Fruit fly (Drosophila melanogaster) whole organism, pupa: ENCODE data around the gene CG5500.
A peak's percentile ranks its signal among the peaks of the same experiment; 100 is the strongest.

Experiments used
- CG10348 ChIP-seq: fragments of 200-800 bp; sonication (Bioruptor generic); IDR thresholded peaks from 2 replicates; pipeline ENCODE4 v1.3.6; 2022; ENCODE audit warnings: missing biosample characterization, missing genetic modification characterization
- CG12605 ChIP-seq: fragments of 200-800 bp; sonication (Bioruptor generic); IDR thresholded peaks from 2 replicates; pipeline ENCODE4 v1.3.6; 2022; ENCODE audit warnings: missing biosample characterization, missing genetic modification characterization
- CG13204 ChIP-seq: fragments of 200-800 bp; sonication (Bioruptor generic); optimal IDR thresholded peaks from 2 replicates; lab custom pipeline; 2018; ENCODE audit warnings: missing biosample characterization, mild to moderate bottlenecking, missing genetic modification characterization, moderate library complexity
- CG14655 ChIP-seq: fragments of 200-800 bp; sonication (Bioruptor generic); optimal IDR thresholded peaks from 3 replicates; lab custom pipeline; 2017; ENCODE audit warnings: mild to moderate bottlenecking, missing biosample characterization, missing genetic modification reagents, missing genetic modification characterization
- CG15710 ChIP-seq: fragments of 200-800 bp; sonication (Bioruptor generic); optimal IDR thresholded peaks from 2 replicates; lab custom pipeline; 2018; ENCODE audit warnings: missing biosample characterization, mild to moderate bottlenecking, missing genetic modification characterization, moderate library complexity
- CG17806 ChIP-seq: fragments of 200-800 bp; sonication (Bioruptor generic); optimal IDR thresholded peaks from 2 replicates; lab custom pipeline; 2018; ENCODE audit warnings: missing biosample characterization, mild to moderate bottlenecking, missing genetic modification characterization, moderate library complexity
- CG32121 ChIP-seq: fragments of 200-800 bp; sonication (Bioruptor generic); IDR thresholded peaks from 2 replicates; pipeline ENCODE4 v1.3.6; 2022; ENCODE audit warnings: missing biosample characterization, missing genetic modification characterization
- CG34367 ChIP-seq: fragments of 200-800 bp; sonication (Bioruptor generic); optimal IDR thresholded peaks from 2 replicates; lab custom pipeline; 2018; ENCODE audit warnings: missing biosample characterization, mild to moderate bottlenecking, missing genetic modification characterization
- CG4496 ChIP-seq: fragments of 200-800 bp; sonication (Bioruptor generic); IDR thresholded peaks from 3 replicates; pipeline ENCODE4 v1.3.6; 2022; ENCODE audit warnings: missing biosample characterization, missing genetic modification characterization
- CG8159 ChIP-seq: fragments of 200-800 bp; sonication (Bioruptor generic); optimal IDR thresholded peaks from 3 replicates; lab custom pipeline; 2018; ENCODE audit warnings: missing biosample characterization, mild to moderate bottlenecking, missing genetic modification characterization, moderate library complexity
- CG8301 ChIP-seq: fragments of 200-800 bp; sonication (Bioruptor generic); optimal IDR thresholded peaks from 2 replicates; lab custom pipeline; 2018; ENCODE audit warnings: missing biosample characterization, mild to moderate bottlenecking, missing genetic modification characterization
- CG9948 ChIP-seq: fragments of 200-800 bp; sonication (Bioruptor generic); optimal IDR thresholded peaks from 2 replicates; lab custom pipeline; 2018; ENCODE audit warnings: missing biosample characterization, mild to moderate bottlenecking, missing genetic modification characterization, moderate library complexity
- D1 ChIP-seq: fragments of 200-800 bp; sonication (Bioruptor generic); optimal IDR thresholded peaks from 2 replicates; lab custom pipeline; 2018; ENCODE audit warnings: missing biosample characterization, mild to moderate bottlenecking, missing genetic modification characterization, moderate library complexity
- EcR ChIP-seq: fragments of 200-800 bp; sonication (Bioruptor generic); optimal IDR thresholded peaks from 3 replicates; lab custom pipeline; 2019; ENCODE audit warnings: missing biosample characterization, missing genetic modification characterization, mild to moderate bottlenecking, moderate library complexity, missing genetic modification reagents
- Ets98B ChIP-seq: fragments of 200-800 bp; sonication (Bioruptor generic); IDR thresholded peaks from 2 replicates; pipeline ENCODE4 v1.3.6; 2022; ENCODE audit warnings: missing biosample characterization, missing genetic modification characterization
- Pif1A ChIP-seq: fragments of 200-800 bp; sonication (Bioruptor generic); optimal IDR thresholded peaks from 3 replicates; lab custom pipeline; 2016; ENCODE audit warnings: missing biosample characterization, missing genetic modification characterization
- Pif1B ChIP-seq: fragments of 200-800 bp; sonication (Bioruptor generic); optimal IDR thresholded peaks from 3 replicates; lab custom pipeline; 2016; ENCODE audit warnings: missing biosample characterization, missing genetic modification characterization
- Snoo ChIP-seq: fragments of 200-800 bp; sonication (Bioruptor generic); optimal IDR thresholded peaks from 3 replicates; lab custom pipeline; 2017; ENCODE audit warnings: missing biosample characterization, mild to moderate bottlenecking, missing genetic modification characterization, inconsistent platforms
- fd96Ca ChIP-seq: fragments of 200-800 bp; sonication (Bioruptor generic); IDR thresholded peaks from 3 replicates; pipeline ENCODE4 v1.3.6; 2022; ENCODE audit warnings: missing biosample characterization, missing genetic modification characterization
- gl ChIP-seq: fragments of 200-800 bp; sonication (Bioruptor generic); optimal IDR thresholded peaks from 2 replicates; lab custom pipeline; 2018; ENCODE audit warnings: missing biosample characterization, mild to moderate bottlenecking, missing genetic modification characterization
- rn ChIP-seq: fragments of 200-800 bp; sonication (Bioruptor generic); IDR thresholded peaks from 2 replicates; pipeline ENCODE4 v1.3.6; 2022; ENCODE audit warnings: missing biosample characterization, missing genetic modification characterization

CG5500 gene

dm6 chr3R:26882230-26883014, 6.0 kb downstream of the CG5500 start:
- TF ChIP-seq CG13204 (GFP tag; lab: Kevin White, UChicago) = peak; percentile 17
- peak; percentile 10 for TF ChIP-seq CG8159
- TF ChIP-seq CG17806 (tag; lab: Kevin White, UChicago) = no peak

dm6 chr3R:26883015-26883292, 6.5 kb downstream of the CG5500 start:
- TF ChIP-seq CG10348 (no peak), fd96Ca (GFP tag; lab: Robert Waterston, UW) (no peak), CG8159 (no peak), CG4496 (GFP tag; lab: Robert Waterston, UW) (0 out of 3 replicates have a peak, but pooled peaks have one; percentile 16), CG12605 (no peak), Ets98B (GFP tag; lab: Robert Waterston, UW) (no peak), CG13204 (GFP tag; lab: Kevin White, UChicago) (no peak), Snoo (tag; lab: Kevin White, UChicago) (no peak)

dm6 chr3R:26885192-26885591, 8.8 kb downstream of the CG5500 start:
- no peak for TF ChIP-seq CG14655 (GFP tag; lab: Kevin White, UChicago)

- TF ChIP-seq rn (peak; percentile 41), CG14655 (GFP tag; lab: Kevin White, UChicago) (peak; percentile 90), gl (tag; lab: Kevin White, UChicago) (peak; percentile 69), Pif1B (peak; percentile 77), CG8159 (peak; percentile 88), Ets98B (GFP tag; lab: Robert Waterston, UW) (peak; percentile 63), CG15710 (peak; percentile 85), CG4496 (GFP tag; lab: Robert Waterston, UW) (peak; percentile 68), D1 (tag; lab: Kevin White, UChicago) (peak; percentile 36), CG17806 (tag; lab: Kevin White, UChicago) (peak; percentile 82), CG8301 (tag; lab: Kevin White, UChicago) (peak; percentile 80), Pif1A (GFP tag; lab: Kevin White, UChicago) (peak; percentile 62), CG13204 (GFP tag; lab: Kevin White, UChicago) (peak; percentile 58), CG32121 (GFP tag; lab: Robert Waterston, UW) (peak; percentile 68), fd96Ca (GFP tag; lab: Robert Waterston, UW) (peak; percentile 80), CG10348 (no peak), CG9948 (tag; lab: Kevin White, UChicago) (peak; percentile 88), CG12605 (peak; percentile 64), EcR (GFP tag; lab: Kevin White, UChicago) (peak; percentile 72), CG34367 (peak; percentile 76), Snoo (tag; lab: Kevin White, UChicago) (peak; percentile 58)
- TF ChIP-seq, all 21 proteins: peak for 20
These were observed 9.9 kb downstream of the CG5500 start for dm6 chr3R:26886283-26886689.

- no peak for TF ChIP-seq CG9948 (tag; lab: Kevin White, UChicago)
- no peak for TF ChIP-seq fd96Ca (GFP tag; lab: Robert Waterston, UW)
- no peak for TF ChIP-seq Pif1B
- TF ChIP-seq, all 21 proteins: peak for 0
These were observed 10.7 kb downstream of the CG5500 start for dm6 chr3R:26887155-26887554.

dm6 chr3R:26888086-26888724, 11.8 kb downstream of the CG5500 start:
- TF ChIP-seq Snoo (tag; lab: Kevin White, UChicago) (peak; percentile 15), fd96Ca (GFP tag; lab: Robert Waterston, UW) (no peak), D1 (tag; lab: Kevin White, UChicago) (no peak), CG32121 (GFP tag; lab: Robert Waterston, UW) (peak; percentile 31; the same call in 1 of the 2 replicates), CG14655 (GFP tag; lab: Kevin White, UChicago) (peak; percentile 3), CG15710 (no peak), CG9948 (tag; lab: Kevin White, UChicago) (no peak)
- TF ChIP-seq, all 21 proteins: peak for 3

- TF ChIP-seq rn = peak; percentile 50; the same call in 1 of the 2 replicates
- TF ChIP-seq Pif1B = no peak
- TF ChIP-seq CG34367 = no peak
- TF ChIP-seq EcR (GFP tag; lab: Kevin White, UChicago) = no peak
- TF ChIP-seq Pif1A (GFP tag; lab: Kevin White, UChicago) = peak; percentile 9
- TF ChIP-seq CG4496 (GFP tag; lab: Robert Waterston, UW) = no peak
- TF ChIP-seq CG17806 (tag; lab: Kevin White, UChicago) = peak; percentile 5
- peak; percentile 5 for TF ChIP-seq CG8159
- no peak for TF ChIP-seq Snoo (tag; lab: Kevin White, UChicago)
- no peak for TF ChIP-seq D1 (tag; lab: Kevin White, UChicago)
- peak; percentile 28 for TF ChIP-seq CG14655 (GFP tag; lab: Kevin White, UChicago)
- no peak for TF ChIP-seq CG8301 (tag; lab: Kevin White, UChicago)
- 0 out of 2 replicates have a peak, but pooled peaks have one; percentile 25 for TF ChIP-seq Ets98B (GFP tag; lab: Robert Waterston, UW)
- TF ChIP-seq CG13204 (GFP tag; lab: Kevin White, UChicago) = no peak
- no peak for TF ChIP-seq gl (tag; lab: Kevin White, UChicago)
- TF ChIP-seq CG32121 (GFP tag; lab: Robert Waterston, UW) = peak; percentile 25; the same call in 1 of the 2 replicates
- TF ChIP-seq CG9948 (tag; lab: Kevin White, UChicago) = peak; percentile 23
- no peak for TF ChIP-seq CG12605
- no peak for TF ChIP-seq CG15710
- TF ChIP-seq fd96Ca (GFP tag; lab: Robert Waterston, UW) = 0 out of 3 replicates have a peak, but pooled peaks have one; percentile 17
- no peak for TF ChIP-seq CG10348
These were observed 13.7 kb downstream of the CG5500 start for dm6 chr3R:26890088-26890487.
